Worm (Caenorhabditis elegans) whole organism, young adult: ENCODE measurements around the gene Y43C5A.2.

Experiments used
- B0019.2 ChIP-seq: fragments of 200-800 bp; sonication (Bioruptor generic); conservative IDR thresholded peaks from 2 replicates; pipeline ENCODE4 v1.3.6; 2022; ENCODE audit warnings: missing genetic modification reagents, missing genetic modification characterization, missing compliant biosample characterization
- F22D6.2 ChIP-seq: sonication (generic microtip); optimal IDR thresholded peaks from 2 replicates; lab custom pipeline; 2016; ENCODE audit warnings: mild to moderate bottlenecking, missing genetic modification characterization, missing compliant biosample characterization
- F37B4.10 ChIP-seq: fragments of 200-800 bp; sonication (Bioruptor generic); IDR thresholded peaks from 2 replicates; pipeline ENCODE4 v1.3.6; 2022; ENCODE audit warnings: missing genetic modification characterization, missing compliant biosample characterization
- F52B5.7 ChIP-seq: sonication (generic microtip); optimal IDR thresholded peaks from 2 replicates; lab custom pipeline; 2016; ENCODE audit warnings: mild to moderate bottlenecking, missing genetic modification characterization, missing compliant biosample characterization
- F57C9.4 ChIP-seq: sonication (generic microtip); optimal IDR thresholded peaks from 2 replicates; lab custom pipeline; 2017; ENCODE audit warnings: mild to moderate bottlenecking, missing genetic modification characterization, missing compliant biosample characterization
- Y53F4B.3 ChIP-seq: fragments of 200-800 bp; sonication (Bioruptor generic); IDR thresholded peaks from 2 replicates; pipeline ENCODE4 v1.3.6; 2022; ENCODE audit warnings: missing genetic modification reagents, missing genetic modification characterization, missing compliant biosample characterization
- Y95B8A.8 ChIP-seq: fragments of 200-800 bp; sonication (Bioruptor generic); IDR thresholded peaks from 2 replicates; pipeline ENCODE4 v1.3.6; 2022; ENCODE audit warnings: missing genetic modification reagents, missing genetic modification characterization, missing compliant biosample characterization
- aptf-3 ChIP-seq: fragments of 200-800 bp; sonication (Bioruptor generic); IDR thresholded peaks from 2 replicates; pipeline ENCODE4 v1.3.6; 2022; ENCODE audit warnings: missing genetic modification characterization, missing compliant biosample characterization
- atf-7 ChIP-seq: sonication (generic microtip); optimal IDR thresholded peaks from 2 replicates; lab custom pipeline; 2017; ENCODE audit warnings: mild to moderate bottlenecking, missing genetic modification characterization, missing compliant biosample characterization
- attf-5 ChIP-seq: fragments of 200-800 bp; sonication (Bioruptor generic); optimal IDR thresholded peaks from 2 replicates; lab custom pipeline; 2018; ENCODE audit warnings: mild to moderate bottlenecking, missing genetic modification characterization, missing compliant biosample characterization
- bed-2 ChIP-seq: fragments of 200-800 bp; sonication (Bioruptor generic); IDR thresholded peaks from 2 replicates; pipeline ENCODE4 v1.3.6; 2022; ENCODE audit warnings: missing genetic modification reagents, missing genetic modification characterization, missing compliant biosample characterization
- cebp-1 ChIP-seq, 2 experiments: fragments of 200-800 bp in 1 of 2; sonication (Bioruptor generic) in 1 of 2; sonication (generic microtip) in 1 of 2; IDR thresholded peaks in 1 of 2; optimal IDR thresholded peaks in 1 of 2; 2 replicates each; pipeline versions ENCODE4 v1.3.6 to Lab custom; 2017 to 2022; ENCODE audit warnings: missing compliant biosample characterization in 2 of 2, missing genetic modification characterization in 2 of 2, mild to moderate bottlenecking in 1 of 2, missing genetic modification reagents in 1 of 2, moderate library complexity in 1 of 2
- cebp-2 ChIP-seq: fragments of 200-800 bp; sonication (Bioruptor generic); IDR thresholded peaks from 2 replicates; pipeline ENCODE4 v1.3.6; 2022; ENCODE audit warnings: missing genetic modification characterization, missing compliant biosample characterization
- ceh-100 ChIP-seq: fragments of 200-800 bp; sonication (Bioruptor generic); IDR thresholded peaks from 2 replicates; pipeline ENCODE4 v1.3.6; 2022; ENCODE audit warnings: missing genetic modification reagents, missing genetic modification characterization, missing compliant biosample characterization
- ceh-27 ChIP-seq: fragments of 200-800 bp; sonication (Bioruptor generic); optimal IDR thresholded peaks from 2 replicates; lab custom pipeline; 2018; ENCODE audit warnings: mild to moderate bottlenecking, missing genetic modification characterization, moderate library complexity, missing compliant biosample characterization
- ceh-79 ChIP-seq: sonication (generic microtip); optimal IDR thresholded peaks from 2 replicates; lab custom pipeline; 2017; ENCODE audit warnings: mild to moderate bottlenecking, missing genetic modification characterization, missing compliant biosample characterization
- die-1 ChIP-seq: sonication (generic microtip); optimal IDR thresholded peaks from 2 replicates; lab custom pipeline; 2016; ENCODE audit warnings: missing genotype, mild to moderate bottlenecking, missing genetic modification characterization, missing compliant biosample characterization
- ekl-4 ChIP-seq: fragments of 200-800 bp; sonication (Bioruptor generic); IDR thresholded peaks from 2 replicates; pipeline ENCODE4 v1.3.6; 2022; ENCODE audit warnings: missing genetic modification reagents, missing genetic modification characterization, missing compliant biosample characterization
- gei-17 ChIP-seq: fragments of 200-800 bp; sonication (Bioruptor generic); optimal IDR thresholded peaks from 2 replicates; lab custom pipeline; 2018; ENCODE audit warnings: mild to moderate bottlenecking, missing genetic modification characterization, missing compliant biosample characterization
- hlh-26 ChIP-seq: fragments of 200-800 bp; sonication (Bioruptor generic); conservative IDR thresholded peaks from 2 replicates; pipeline ENCODE4 v1.3.6; 2022; ENCODE audit warnings: missing genetic modification reagents, missing genetic modification characterization, missing compliant biosample characterization
- lag-1 ChIP-seq: fragments of 200-800 bp; sonication (Bioruptor generic); IDR thresholded peaks from 2 replicates; pipeline ENCODE4 v1.3.6; 2022; ENCODE audit warnings: missing genetic modification reagents, missing genetic modification characterization, missing compliant biosample characterization
- let-607 ChIP-seq, 2 experiments: fragments of 200-800 bp in 1 of 2; sonication (Bioruptor generic) in 1 of 2; sonication (generic microtip) in 1 of 2; optimal IDR thresholded peaks; 2 replicates each; lab custom pipeline; 2016 to 2018; ENCODE audit warnings: mild to moderate bottlenecking in 2 of 2, missing compliant biosample characterization in 2 of 2, missing genetic modification characterization in 2 of 2, moderate library complexity in 2 of 2, missing genotype in 1 of 2
- nfya-2 ChIP-seq: fragments of 200-800 bp; sonication (Bioruptor generic); IDR thresholded peaks from 2 replicates; pipeline ENCODE4 v1.3.6; 2022; ENCODE audit warnings: missing genetic modification reagents, missing genetic modification characterization, missing compliant biosample characterization
- nhr-27 ChIP-seq: fragments of 200-800 bp; sonication (Bioruptor generic); optimal IDR thresholded peaks from 2 replicates; lab custom pipeline; 2018; ENCODE audit warnings: mild to moderate bottlenecking, missing genetic modification characterization, moderate library complexity, missing compliant biosample characterization
- nhr-80 ChIP-seq: sonication (generic microtip); optimal IDR thresholded peaks from 2 replicates; lab custom pipeline; 2016; ENCODE audit warnings: missing genetic modification characterization, missing compliant biosample characterization
- nhr-90 ChIP-seq: sonication (generic microtip); optimal IDR thresholded peaks from 2 replicates; lab custom pipeline; 2016; ENCODE audit warnings: missing genotype, mild to moderate bottlenecking, missing genetic modification characterization, missing compliant biosample characterization
- repo-1 ChIP-seq: sonication (generic microtip); optimal IDR thresholded peaks from 2 replicates; lab custom pipeline; 2017; ENCODE audit warnings: mild to moderate bottlenecking, missing genetic modification characterization, missing compliant biosample characterization
- rpc-1 ChIP-seq, 2 experiments: fragments of 150-350 bp in 1 of 2; sonication (generic microtip) in 1 of 2; optimal IDR thresholded peaks; 2 replicates each; lab custom pipeline; 2014 to 2018; ENCODE audit warnings: missing biosample characterization in 1 of 2, missing genetic modification characterization in 1 of 2, missing genetic modification reagents in 1 of 2, missing genotype in 1 of 2
- tbx-9 ChIP-seq: sonication (generic microtip); optimal IDR thresholded peaks from 2 replicates; lab custom pipeline; 2016; ENCODE audit warnings: borderline replicate concordance, missing genetic modification characterization, inconsistent platforms, missing compliant biosample characterization
- tlf-1 ChIP-seq: fragments of 200-800 bp; sonication (Bioruptor generic); optimal IDR thresholded peaks from 2 replicates; lab custom pipeline; 2018; ENCODE audit warnings: mild to moderate bottlenecking, missing genetic modification characterization, missing compliant biosample characterization
- unc-62 ChIP-seq: fragments of 150-350 bp; optimal IDR thresholded peaks from 2 replicates; lab custom pipeline; 2014; ENCODE audit warnings: missing biosample characterization, missing genetic modification reagents, missing genetic modification characterization
- xnd-1 ChIP-seq: sonication (generic microtip); optimal IDR thresholded peaks from 2 replicates; lab custom pipeline; 2016; ENCODE audit warnings: missing genotype, missing genetic modification reagents, missing genetic modification characterization, missing compliant biosample characterization
- ztf-25 ChIP-seq: fragments of 200-800 bp; sonication (Bioruptor generic); IDR thresholded peaks from 2 replicates; pipeline ENCODE4 v1.3.6; 2022; ENCODE audit warnings: missing genetic modification reagents, missing genetic modification characterization, missing compliant biosample characterization
- ztf-26 ChIP-seq: sonication (generic microtip); optimal IDR thresholded peaks from 2 replicates; lab custom pipeline; 2017; ENCODE audit warnings: missing genetic modification characterization, missing compliant biosample characterization
- ztf-3 ChIP-seq: fragments of 200-800 bp; sonication (Bioruptor generic); optimal IDR thresholded peaks from 2 replicates; lab custom pipeline; 2018; ENCODE audit warnings: mild to moderate bottlenecking, missing genetic modification characterization, missing compliant biosample characterization

The Y43C5A.2 gene

DNA sequence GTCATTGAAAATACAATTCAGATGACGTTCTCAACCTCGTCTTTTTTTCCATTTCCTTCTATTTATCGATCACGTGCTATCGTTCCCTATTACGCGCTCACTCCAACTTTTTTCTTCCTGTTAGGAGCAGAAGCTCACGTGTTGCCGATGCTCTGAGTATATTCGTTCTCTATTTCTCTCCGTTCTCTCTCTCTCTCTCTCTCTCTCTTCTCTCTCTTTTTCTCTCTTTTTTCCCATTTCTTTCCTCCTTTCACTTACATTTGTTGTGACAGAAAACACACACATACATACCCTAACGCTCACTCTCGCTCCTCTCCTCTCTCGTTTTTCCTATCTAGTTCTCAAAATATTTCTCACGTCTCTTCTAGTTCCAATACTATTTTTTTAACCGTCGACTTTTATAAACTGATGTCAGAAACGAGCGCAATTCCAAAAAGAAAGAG lies 17.3 kb upstream of the Y43C5A.2 start (continued):
- TF ChIP-seq tlf-1 (peak; percentile 75), F57C9.4 (tag; lab: Kevin White, UChicago) (no peak), F52B5.7 (tag; lab: Kevin White, UChicago) (no peak), lag-1 (GFP tag; lab: Robert Waterston, UW) (no peak), atf-7 (peak; percentile 93), ztf-3 (GFP tag; lab: Kevin White, UChicago) (peak; percentile 60), let-607 (tag; optimal IDR thresholded peaks at IDR 0.05; lab: Kevin White, UChicago) (peak; percentile 65 to 75), xnd-1 (tag; lab: Kevin White, UChicago) (no peak), nhr-90 (tag; lab: Kevin White, UChicago) (peak; percentile 50), die-1 (tag; lab: Kevin White, UChicago) (peak; percentile 39), Y53F4B.3 (GFP tag; lab: Robert Waterston, UW) (no peak), F22D6.2 (peak; percentile 46), F37B4.10 (GFP tag; lab: Robert Waterston, UW) (no peak), rpc-1 (optimal IDR thresholded peaks at IDR 0.05; lab: Kevin White, UChicago) (no peak), rpc-1 (tag; optimal IDR thresholded peaks at IDR 0.05; lab: Kevin White, UChicago) (no peak), ztf-25 (GFP tag; lab: Robert Waterston, UW) (no peak), ceh-27 (GFP tag; lab: Kevin White, UChicago) (peak; percentile 72), ceh-100 (GFP tag; lab: Robert Waterston, UW) (0 out of 2 replicates have a peak, but pooled peaks have one; percentile 10), attf-5 (GFP tag; lab: Kevin White, UChicago) (peak; percentile 93), cebp-2 (no peak), bed-2 (GFP tag; lab: Robert Waterston, UW) (no peak), Y95B8A.8 (GFP tag; lab: Robert Waterston, UW) (no peak), aptf-3 (no peak), unc-62 (GFP tag; lab: Kevin White, UChicago) (peak; percentile 41), nfya-2 (GFP tag; lab: Robert Waterston, UW) (no peak), tbx-9 (tag; lab: Kevin White, UChicago) (no peak), repo-1 (tag; lab: Kevin White, UChicago) (no peak), nhr-27 (tag; lab: Kevin White, UChicago) (no peak), ztf-26 (tag; lab: Kevin White, UChicago) (peak; percentile 43), gei-17 (GFP tag; lab: Kevin White, UChicago) (peak; percentile 49)
- TF ChIP-seq, all 124 proteins: peak for 47

DNA sequence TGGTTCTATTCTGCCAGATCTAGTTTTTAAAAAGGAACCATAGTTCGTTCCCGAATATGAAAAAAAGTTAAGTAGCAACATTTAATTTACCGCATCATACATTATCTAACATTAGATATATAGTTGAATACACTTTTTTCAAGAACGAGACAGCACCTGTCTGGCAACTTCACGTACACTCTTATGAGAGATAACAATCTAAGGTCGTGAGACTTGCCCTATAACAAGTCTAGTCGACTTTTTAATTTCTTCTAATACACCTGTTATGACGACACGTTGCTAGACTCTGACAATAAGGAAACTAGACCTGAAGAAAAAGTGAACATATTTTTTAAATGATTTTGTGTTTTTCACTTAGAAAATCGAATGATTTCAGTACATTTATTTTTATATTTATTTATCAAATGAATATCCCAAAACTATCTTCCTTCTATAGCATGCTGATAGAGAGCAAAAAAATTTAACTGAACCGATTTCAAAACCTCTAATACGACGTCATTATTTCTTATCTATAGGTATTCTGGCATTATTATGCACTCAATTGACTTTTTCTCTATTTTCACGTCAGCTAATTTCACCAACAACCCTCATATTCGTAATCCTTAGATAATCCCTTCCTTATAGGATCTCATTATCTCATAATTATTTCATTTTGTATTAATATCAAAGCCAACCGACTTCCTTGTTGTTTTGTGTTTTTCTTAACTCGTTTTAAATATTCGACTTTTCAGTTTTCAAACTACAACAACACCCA lies 16.6 kb upstream of the Y43C5A.2 start:
- no peak for TF ChIP-seq tlf-1
- no peak for TF ChIP-seq B0019.2 (GFP tag; lab: Robert Waterston, UW)
- no peak for TF ChIP-seq ceh-79 (tag; lab: Kevin White, UChicago)
- no peak for TF ChIP-seq cebp-1 (GFP tag; IDR thresholded peaks at IDR 0.05; lab: Robert Waterston, UW)
- peak; percentile 9 for TF ChIP-seq cebp-1 (tag; optimal IDR thresholded peaks at IDR 0.05; lab: Kevin White, UChicago)
- TF ChIP-seq nhr-80 (tag; lab: Kevin White, UChicago), result no peak
- TF ChIP-seq ekl-4 (GFP tag; lab: Robert Waterston, UW), result 0 out of 2 replicates have a peak, but pooled peaks have one; percentile 5
- no peak for TF ChIP-seq hlh-26 (GFP tag; lab: Robert Waterston, UW)
